Worm (Caenorhabditis elegans) whole organism, late embryonic: Measurements from ENCODE around the gene dct-14.
"Not testable (repeated sequence)": the region's sequence is repeated elsewhere in the genome, so short reads cannot be mapped to it uniquely, and the experiment has no call there.

Experiments
- K02D7.2 ChIP-seq: sonication (generic microtip); optimal IDR thresholded peaks from 2 replicates; lab custom pipeline; 2017; ENCODE audit warnings: mild to moderate bottlenecking, missing genetic modification characterization, missing compliant biosample characterization
- ama-1 ChIP-seq: fragments of 150-350 bp; optimal IDR thresholded peaks from 2 replicates; lab custom pipeline; 2014
- fkh-10 ChIP-seq: fragments of 150-350 bp; optimal IDR thresholded peaks from 2 replicates; lab custom pipeline; 2014; ENCODE audit warnings: missing biosample characterization, missing genetic modification reagents, missing genetic modification characterization
- hlh-8 ChIP-seq: sonication (generic microtip); optimal IDR thresholded peaks from 2 replicates; lab custom pipeline; 2016; ENCODE audit warnings: missing genotype, missing genetic modification characterization, missing compliant biosample characterization
- sox-4 ChIP-seq: sonication (generic microtip); optimal IDR thresholded peaks from 2 replicates; lab custom pipeline; 2017; ENCODE audit warnings: mild to moderate bottlenecking, missing genetic modification characterization, inconsistent platforms, missing compliant biosample characterization

DNA sequence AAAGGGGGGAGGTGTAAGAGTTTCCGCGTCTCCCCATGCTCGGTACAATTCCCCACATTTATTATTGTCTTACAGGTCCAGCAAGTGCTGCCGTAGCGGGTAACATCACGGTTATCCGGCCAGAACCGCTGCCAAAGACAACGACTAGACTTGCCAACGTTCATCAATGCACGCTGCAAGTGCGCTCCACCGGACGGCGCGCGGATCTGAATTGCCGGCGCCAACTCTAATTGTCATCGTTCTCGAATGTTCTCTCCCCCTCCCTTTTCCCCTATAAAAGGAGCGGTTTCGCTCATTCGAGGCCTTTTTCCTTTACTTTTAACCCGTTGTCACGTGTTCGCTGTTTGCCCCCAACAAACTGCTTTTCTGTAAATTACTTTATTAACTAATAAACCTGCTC, 13.4 kb upstream of the dct-14 start, which contains the start of gene Y38H6C.8:
- not testable (repeated sequence) for TF ChIP-seq ama-1 (lab: Kevin White, UChicago); sox-4 (tag; lab: Kevin White, UChicago); K02D7.2; fkh-10; hlh-8 (tag; lab: Kevin White, UChicago)
